Fruit fly (Drosophila melanogaster): ENCODE measurements around the gene Gss2.

DNA sequence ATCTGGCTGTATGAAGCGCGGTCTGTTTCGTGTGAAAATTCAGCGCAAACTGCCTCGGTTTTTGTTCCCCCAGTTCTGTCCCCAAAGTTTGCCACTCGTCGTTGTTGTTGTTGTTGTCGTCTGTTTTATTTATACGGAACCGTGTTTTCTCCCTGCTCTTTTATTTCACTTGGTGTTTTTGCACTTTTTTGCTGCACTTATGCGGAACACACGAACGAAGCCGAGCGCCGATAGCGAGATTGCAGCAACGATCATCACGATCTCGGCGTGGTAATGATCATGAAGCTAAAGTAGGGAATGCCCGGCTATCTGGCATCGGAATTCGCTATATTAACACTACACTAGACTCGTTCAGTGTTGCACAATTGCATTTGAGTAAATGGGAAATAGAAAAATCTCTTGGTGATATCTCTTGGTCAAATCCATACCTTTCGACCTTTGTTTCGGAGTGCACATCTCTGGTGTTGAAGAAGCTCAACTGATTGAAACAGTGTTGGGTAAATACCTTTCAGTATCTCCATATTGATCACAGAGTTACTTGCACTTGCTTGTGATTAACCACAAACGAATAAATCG, 24.4 kb upstream of the Gss2 start:
- TF ChIP-seq fu2 (GFP tag; optimal IDR thresholded peaks at IDR 0.05), result no peak
- no peak for TF ChIP-seq Poxn (GFP tag; IDR thresholded peaks at IDR 0.05)
- no peak for TF ChIP-seq Lim3 (GFP tag; IDR thresholded peaks at IDR 0.05)
- no peak for TF ChIP-seq Dll (GFP tag; IDR thresholded peaks at IDR 0.05; ENCODE audit: partially characterized antibody)
- TF ChIP-seq CG8359 (GFP tag; optimal IDR thresholded peaks at IDR 0.05; ENCODE audit: borderline replicate concordance), result no peak
- no peak for TF ChIP-seq Max (GFP tag; optimal IDR thresholded peaks at IDR 0.05)
- TF ChIP-seq tx (GFP tag; optimal IDR thresholded peaks at IDR 0.05), result no peak
- no peak for TF ChIP-seq tap (tag; optimal IDR thresholded peaks at IDR 0.05)
- TF ChIP-seq CG11504 (tag; optimal IDR thresholded peaks at IDR 0.05), result no peak
- TF ChIP-seq Nf-YB (GFP tag; optimal IDR thresholded peaks at IDR 0.05), result no peak
- TF ChIP-seq D (optimal IDR thresholded peaks at IDR 0.05), result no peak
- no peak for TF ChIP-seq D (GFP tag; optimal IDR thresholded peaks at IDR 0.05)
- no peak for TF ChIP-seq vfl (GFP tag; optimal IDR thresholded peaks at IDR 0.05)
- TF ChIP-seq Abd-B (GFP tag; optimal IDR thresholded peaks at IDR 0.05), result no peak
